Fruit fly (Drosophila melanogaster): ENCODE results near the gene cv-c.

Gene cv-c

dm6 chr3R:14357405-14357804 is 124.1 kb downstream of the cv-c start (continued):
- TF ChIP-seq Eip78C (GFP tag) (peak; percentile 88), net (GFP tag; optimal IDR thresholded peaks at IDR 0.05) (peak; percentile 34), eg (GFP tag; IDR thresholded peaks at IDR 0.05) (peak; percentile 77), topi (GFP tag; optimal IDR thresholded peaks at IDR 0.05) (peak; percentile 69), Hr4 (GFP tag; optimal IDR thresholded peaks at IDR 0.05) (peak; percentile 64), CG1621 (tag; optimal IDR thresholded peaks at IDR 0.05) (peak; percentile 20), CG10631 (GFP tag; optimal IDR thresholded peaks at IDR 0.05) (peak; percentile 53), Eip75B (GFP tag; optimal IDR thresholded peaks at IDR 0.05) (peak; percentile 63), CG3032 (tag; optimal IDR thresholded peaks at IDR 0.05) (peak; percentile 60), Sox15 (GFP tag; optimal IDR thresholded peaks at IDR 0.05) (no peak), Smox (GFP tag; optimal IDR thresholded peaks at IDR 0.05) (peak; percentile 51), Lpt (GFP tag; optimal IDR thresholded peaks at IDR 0.05) (peak; percentile 52)

DNA sequence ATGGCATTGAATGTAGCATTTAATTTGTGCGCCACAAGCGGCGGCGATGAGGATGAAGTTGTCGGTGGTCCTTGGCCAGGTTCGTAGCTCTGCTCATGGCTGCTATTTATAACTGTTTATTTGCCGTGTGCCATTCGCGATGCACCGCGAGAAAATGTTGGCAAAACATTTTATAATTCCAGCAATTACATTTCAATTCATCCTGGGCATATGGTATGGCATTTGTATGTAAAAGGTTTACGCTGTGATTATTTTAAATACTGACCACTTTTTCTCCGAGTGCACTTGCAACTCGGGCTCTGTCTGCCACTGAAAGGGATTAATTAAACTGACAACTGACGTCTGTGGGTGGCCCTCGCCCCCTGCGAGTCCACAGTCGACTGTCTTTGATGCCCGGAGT is 124.9 kb downstream of the cv-c start:
- TF ChIP-seq CG6163 (GFP tag; IDR thresholded peaks at IDR 0.05) (peak; percentile 80), Blimp-1 (GFP tag; optimal IDR thresholded peaks at IDR 0.05) (no peak), CG3032 (tag; optimal IDR thresholded peaks at IDR 0.05) (peak; percentile 68), Eip75B (GFP tag; optimal IDR thresholded peaks at IDR 0.05) (peak; percentile 57), ss (GFP tag; optimal IDR thresholded peaks at IDR 0.05) (peak; percentile 44 to 74), fd85E (GFP tag; optimal IDR thresholded peaks at IDR 0.05) (no peak), Sox14 (GFP tag; optimal IDR thresholded peaks at IDR 0.05) (peak; percentile 50), Ets96B (tag; optimal IDR thresholded peaks at IDR 0.05) (peak; percentile 70), salr (GFP tag; optimal IDR thresholded peaks at IDR 0.05) (peak; percentile 16 to 38), CG6854 (GFP tag; optimal IDR thresholded peaks at IDR 0.05) (no peak), CG8119 (GFP tag; IDR thresholded peaks at IDR 0.05) (peak; percentile 44; the same call in 1 of the 3 replicates), cyc (GFP tag; optimal IDR thresholded peaks at IDR 0.05) (peak; percentile 57), net (GFP tag; optimal IDR thresholded peaks at IDR 0.05) (peak; percentile 41), CG32006 (GFP tag; optimal IDR thresholded peaks at IDR 0.05) (peak; percentile 55), CG6276 (GFP tag; optimal IDR thresholded peaks at IDR 0.05) (no peak), CG31627 (GFP tag; optimal IDR thresholded peaks at IDR 0.05) (peak; percentile 53), fd59A (GFP tag; optimal IDR thresholded peaks at IDR 0.05) (peak; percentile 54), dsx (GFP tag; optimal IDR thresholded peaks at IDR 0.05; ENCODE audit: poor library complexity, severe bottlenecking) (peak; percentile 61), CG15336 (GFP tag; IDR thresholded peaks at IDR 0.05) (peak; percentile 54; the same call in 1 of the 2 replicates), CG34406 (GFP tag; optimal IDR thresholded peaks at IDR 0.05) (peak; percentile 30), Hr38 (GFP tag; optimal IDR thresholded peaks at IDR 0.05) (no peak), Lpt (GFP tag; optimal IDR thresholded peaks at IDR 0.05) (no peak), CG11762 (GFP tag; optimal IDR thresholded peaks at IDR 0.05; ENCODE audit: insufficient read depth) (peak; percentile 30), Sox15 (GFP tag; optimal IDR thresholded peaks at IDR 0.05) (no peak), CG6792 (GFP tag; optimal IDR thresholded peaks at IDR 0.05) (peak; percentile 37), vri (GFP tag; optimal IDR thresholded peaks at IDR 0.05) (no peak), CG4318 (GFP tag; optimal IDR thresholded peaks at IDR 0.05) (peak; percentile 39), CG8319 (GFP tag; optimal IDR thresholded peaks at IDR 0.05) (peak; percentile 37), spab (GFP tag; optimal IDR thresholded peaks at IDR 0.05) (peak; percentile 53), CG10631 (GFP tag; optimal IDR thresholded peaks at IDR 0.05) (peak; percentile 44), esn (GFP tag; optimal IDR thresholded peaks at IDR 0.05) (peak; percentile 52), svp (GFP tag) (peak; percentile 74), OdsH (GFP tag; optimal IDR thresholded peaks at IDR 0.05) (peak; percentile 59), CG16779 (tag; optimal IDR thresholded peaks at IDR 0.05) (no peak), topi (GFP tag; optimal IDR thresholded peaks at IDR 0.05) (peak; percentile 50), CG8632 (GFP tag; optimal IDR thresholded peaks at IDR 0.05) (peak; percentile 30), CG9139 (GFP tag; optimal IDR thresholded peaks at IDR 0.05) (peak; percentile 28), CG6808 (GFP tag; optimal IDR thresholded peaks at IDR 0.05) (peak; percentile 58), Eip93F (GFP tag; optimal IDR thresholded peaks at IDR 0.05) (no peak), lz (GFP tag; optimal IDR thresholded peaks at IDR 0.05) (peak; percentile 12), achi (GFP tag; optimal IDR thresholded peaks at IDR 0.05) (peak; percentile 50), CG3919 (GFP tag; optimal IDR thresholded peaks at IDR 0.05) (peak; percentile 66), Eip78C (GFP tag) (peak; percentile 89), Hr39 (GFP tag; optimal IDR thresholded peaks at IDR 0.05) (peak; percentile 52), dac (GFP tag; optimal IDR thresholded peaks at IDR 0.05) (no peak), CG1621 (tag; optimal IDR thresholded peaks at IDR 0.05) (peak; percentile 53)

All from whole organism, prepupa.